Worm (Caenorhabditis elegans): ENCODE results near the gene sax-3.

DNA sequence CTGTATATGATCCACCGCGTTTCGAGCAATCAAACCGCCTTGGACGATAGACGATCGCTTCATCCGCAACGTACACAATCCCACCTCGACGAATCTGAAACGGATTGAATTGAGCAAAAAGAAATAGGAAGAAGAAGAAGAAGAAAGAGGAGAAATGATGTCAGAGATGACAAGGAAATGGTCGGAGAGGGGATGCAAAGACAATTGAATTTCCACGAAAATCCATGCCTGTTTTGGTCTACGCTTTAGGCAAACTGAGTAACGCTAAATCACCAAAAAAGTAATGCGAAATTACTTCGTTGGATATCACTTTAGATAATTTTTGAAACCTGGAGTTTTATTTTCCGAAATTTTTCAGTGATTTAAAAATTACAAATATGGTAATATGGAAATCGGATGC is 36.6 kb downstream of the sax-3 start:
- TF ChIP-seq klf-2 (GFP tag; conservative IDR thresholded peaks at IDR 0.05) (no peak), med-1 (GFP tag; optimal IDR thresholded peaks at IDR 0.05; ENCODE audit: insufficient read depth) (no peak)

Data from whole organism, midembryonic.